Fruit fly (Drosophila melanogaster) whole organism, larva: Measurements from ENCODE around the gene CG3939.
A peak's percentile ranks its signal among the peaks of the same experiment; 100 is the strongest.

Experiments used
- noc ChIP-seq: fragments of 200-800 bp; sonication (Bioruptor generic); optimal IDR thresholded peaks from 3 replicates; lab custom pipeline; 2019; ENCODE audit warnings: missing biosample characterization, mild to moderate bottlenecking, missing genetic modification characterization, moderate library complexity

CG3939 gene

DNA sequence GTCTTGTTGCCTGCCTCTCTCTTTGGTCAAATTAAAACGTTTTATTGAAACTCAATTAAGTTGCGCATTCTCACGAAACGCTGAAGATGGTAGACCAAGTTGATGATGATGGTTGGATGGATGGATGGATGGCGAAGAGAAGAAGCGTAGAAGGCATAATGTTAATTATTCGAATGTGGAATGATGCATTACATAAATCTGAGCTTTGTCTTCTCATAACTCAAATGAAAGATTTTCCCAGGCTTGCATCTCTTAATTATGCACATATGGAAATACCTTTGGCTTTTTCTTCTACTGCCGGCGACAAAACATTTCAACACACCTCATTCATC, 23.4 kb upstream of the CG3939 start:
- no peak for TF ChIP-seq noc (tag; lab: Kevin White, UChicago)

DNA sequence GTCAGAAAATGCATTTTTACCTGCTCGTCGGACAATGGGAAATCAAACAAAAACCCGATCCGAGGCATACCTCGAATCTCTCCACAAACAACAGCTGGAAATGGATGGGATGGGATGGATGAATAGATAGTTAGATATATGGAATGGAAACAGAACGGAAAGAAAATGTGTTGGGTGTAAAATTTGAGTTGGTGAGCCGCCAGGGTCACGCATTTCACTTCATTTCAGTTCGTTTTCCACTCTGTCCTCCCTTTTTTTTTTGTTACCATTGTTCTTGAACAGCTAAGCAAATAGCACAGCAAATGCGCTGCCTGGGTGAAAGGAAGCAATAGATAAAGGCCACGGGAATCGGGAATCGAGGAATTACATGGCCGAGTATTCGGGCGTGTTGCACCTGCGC, 22.5 kb upstream of the CG3939 start:
- no peak for TF ChIP-seq noc (tag; lab: Kevin White, UChicago)

DNA sequence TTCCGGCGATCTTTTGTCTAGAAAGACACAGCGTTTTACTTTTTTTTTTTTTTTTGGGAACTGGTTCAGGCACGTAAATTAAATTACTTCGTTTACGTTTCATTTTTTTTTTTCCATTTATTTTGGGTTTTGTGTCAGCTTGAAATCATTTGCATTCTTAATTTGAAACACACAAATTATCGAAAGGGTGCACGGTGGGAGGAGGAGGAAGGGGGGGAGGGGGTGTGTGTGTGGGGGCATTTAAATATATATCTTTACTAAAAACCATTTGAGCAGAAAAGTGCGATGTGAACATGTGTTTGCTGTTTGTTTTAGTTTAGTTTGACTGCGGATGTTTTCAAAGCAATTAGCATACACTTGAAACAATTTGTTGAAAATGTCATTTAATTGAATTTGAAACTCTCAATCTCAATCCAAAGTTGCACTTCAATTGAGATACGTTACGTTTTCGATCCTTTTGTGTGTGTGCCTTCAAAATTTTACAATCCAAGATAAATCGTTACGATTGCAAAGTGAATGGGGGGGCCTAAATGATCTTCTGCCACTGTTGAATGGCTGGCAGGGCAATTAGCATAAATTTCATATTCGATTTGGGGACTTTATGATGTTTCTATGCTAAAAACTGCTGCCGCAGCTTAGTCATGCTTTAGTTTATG, 17.6 kb upstream of the CG3939 start:
- peak; percentile 62 for TF ChIP-seq noc (tag; lab: Kevin White, UChicago)

DNA sequence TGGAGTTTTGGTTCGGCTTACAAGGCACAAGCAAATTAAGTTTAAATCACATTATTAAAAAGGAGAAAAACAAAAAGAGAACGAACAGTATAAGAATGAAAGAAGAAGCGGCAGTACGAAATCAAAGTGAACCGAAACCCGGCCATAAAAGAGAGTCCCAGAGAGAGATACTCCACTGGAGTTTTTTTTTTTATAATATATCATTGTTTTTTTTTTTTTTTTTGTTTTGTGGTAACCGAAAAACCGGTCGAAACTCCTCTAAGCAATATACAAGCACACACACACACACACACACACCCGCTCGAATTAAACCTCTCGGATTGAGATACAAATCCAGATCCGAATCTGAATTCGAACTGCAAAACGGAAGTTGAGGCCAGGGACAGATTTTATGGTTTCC, 16.2 kb upstream of the CG3939 start:
- no peak for TF ChIP-seq noc (tag; lab: Kevin White, UChicago)

DNA sequence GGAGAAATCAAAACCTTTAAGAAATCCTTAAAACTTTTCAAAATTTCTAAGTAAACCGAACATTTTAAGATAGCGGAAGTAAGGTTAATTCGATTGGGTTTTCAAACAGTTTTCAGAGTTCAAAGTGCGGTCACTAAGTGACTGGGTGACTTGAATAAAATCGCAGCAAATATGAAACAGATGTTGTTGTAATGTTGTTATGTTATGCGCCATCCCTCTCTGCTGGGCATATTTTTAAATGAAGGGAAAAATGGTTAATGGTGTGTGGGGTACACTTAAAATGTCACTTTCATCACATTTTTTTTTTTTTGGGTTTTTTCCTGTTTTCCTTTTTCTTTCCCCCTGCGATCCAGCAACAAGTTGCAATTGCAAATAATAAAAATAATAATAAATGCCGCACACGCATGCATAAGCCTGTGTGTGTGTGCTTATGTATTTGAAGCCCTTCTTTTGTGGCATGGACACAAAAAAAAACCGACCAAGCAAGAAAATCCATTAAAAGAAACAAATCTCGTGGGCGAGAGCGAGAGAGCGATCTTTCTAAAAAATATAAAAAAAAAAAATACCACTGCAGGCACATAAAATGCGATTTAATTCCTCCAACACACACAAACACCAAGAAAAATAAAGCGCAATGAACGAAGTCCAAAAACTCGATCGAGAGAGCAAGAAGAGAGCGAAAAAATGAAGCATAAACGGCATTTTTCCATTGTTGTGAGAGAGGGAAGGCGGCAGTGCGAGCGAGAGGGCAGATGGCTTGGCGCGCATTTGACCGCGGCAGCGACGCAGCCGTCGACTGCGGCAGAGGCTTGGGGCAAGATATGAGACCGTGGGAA, 13.1 kb upstream of the CG3939 start:
- no peak for TF ChIP-seq noc (tag; lab: Kevin White, UChicago)

DNA sequence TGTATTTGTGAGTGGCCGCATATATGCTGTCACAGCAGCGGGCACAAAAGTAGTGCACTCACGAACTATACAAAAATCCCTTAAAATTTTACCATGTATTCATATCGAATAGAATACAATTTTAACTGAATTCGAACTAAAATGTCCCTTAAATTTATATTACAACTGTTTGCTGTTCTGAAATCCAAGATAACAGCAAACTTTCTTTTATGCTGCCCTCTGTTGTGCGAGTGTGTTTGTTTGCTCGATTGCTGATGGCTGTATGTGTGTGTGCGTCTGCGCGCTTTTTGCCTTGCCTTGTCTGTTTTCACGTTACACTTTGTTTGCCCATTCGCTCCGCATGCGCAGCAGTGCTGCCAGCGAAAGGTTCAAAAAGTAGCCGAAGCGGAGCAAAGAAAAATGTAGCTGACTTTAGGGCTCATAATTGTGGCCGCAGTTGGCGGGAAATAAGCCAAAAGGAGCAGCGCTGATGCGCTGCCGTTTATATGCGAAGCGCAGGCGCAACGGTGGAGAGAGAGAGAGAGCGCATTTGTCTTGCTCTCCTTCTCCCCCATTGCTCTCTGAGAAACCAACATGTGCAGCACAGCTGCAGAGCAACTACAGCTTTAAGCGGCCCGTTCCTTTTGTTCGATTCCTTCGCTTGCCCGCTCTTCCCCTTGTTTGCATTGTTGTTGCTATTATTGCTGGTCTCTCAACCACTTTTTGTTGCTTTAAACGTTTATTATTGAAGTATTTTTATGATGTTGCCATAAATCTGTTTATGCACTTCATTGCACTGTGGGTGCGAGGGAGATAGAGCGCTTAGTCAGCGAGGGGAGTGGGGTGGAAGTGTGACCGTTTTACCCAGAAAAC, 12.2 kb upstream of the CG3939 start:
- TF ChIP-seq noc (tag; lab: Kevin White, UChicago) = peak; percentile 83

DNA sequence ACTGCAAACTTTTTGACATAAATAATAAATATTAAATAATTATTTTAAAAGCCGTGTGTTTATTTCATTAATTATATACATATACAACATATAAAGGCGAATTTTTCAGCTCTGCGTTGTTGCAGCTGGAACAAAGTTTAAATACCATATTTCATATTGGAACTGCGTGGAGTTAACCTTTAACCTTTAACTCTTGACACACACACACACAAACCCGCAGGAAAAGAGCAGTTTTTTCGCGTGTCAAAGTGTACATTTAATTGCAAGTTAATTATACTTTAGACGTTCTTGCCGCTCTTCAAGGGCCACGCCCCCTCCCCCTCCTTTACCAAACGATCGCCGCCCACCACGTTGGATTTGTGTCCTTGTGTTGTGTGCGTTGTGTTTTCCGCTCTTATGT, 2.6 kb upstream of the CG3939 start:
- no peak for TF ChIP-seq noc (tag; lab: Kevin White, UChicago)

DNA sequence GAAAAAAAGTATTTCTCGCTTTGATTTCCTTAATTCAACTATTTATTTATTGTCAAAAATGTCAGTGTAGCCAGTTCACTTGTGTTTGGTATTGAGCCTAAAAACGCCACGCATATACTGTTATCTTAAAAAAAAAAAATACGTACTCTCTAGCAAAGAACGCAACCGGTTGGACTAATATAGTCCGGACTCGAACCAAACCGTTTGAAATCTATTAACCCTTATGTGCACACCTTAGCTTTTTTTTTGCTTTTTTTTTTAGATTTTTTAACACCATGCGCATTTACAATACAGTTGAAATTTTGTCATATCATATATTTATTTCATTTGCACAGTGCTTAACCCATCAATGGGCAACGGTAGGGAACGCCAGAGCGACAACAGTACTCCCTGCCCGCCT, 1.7 kb upstream of the CG3939 start, which contains the start of gene CG18508:
CG18508 (minus strand) TSS at position 69 of the 400 bp plus-strand sequence.
- no peak for TF ChIP-seq noc (tag; lab: Kevin White, UChicago)

DNA sequence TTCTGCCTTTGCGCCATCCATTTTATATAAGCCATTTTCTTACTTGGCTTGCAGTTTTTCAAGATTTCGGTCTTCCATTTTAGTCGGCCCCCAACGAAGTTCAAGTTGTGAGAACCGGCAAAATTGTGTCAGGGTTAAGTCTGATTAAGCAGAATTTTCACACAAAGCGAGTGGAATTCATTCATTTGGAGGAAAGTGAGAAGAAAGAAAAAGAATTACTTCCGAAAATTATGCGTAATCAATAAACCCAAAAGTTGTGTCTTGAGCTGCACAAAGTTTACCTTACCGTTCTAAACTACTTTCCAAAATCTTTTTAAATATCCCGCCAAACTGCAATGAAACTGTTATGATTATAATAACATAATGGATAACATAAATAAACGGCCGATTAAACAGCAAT, 444 bp upstream of the CG3939 start, which contains the start of gene Fcp3C:
Fcp3C (minus strand) TSS at position 101 of the 400 bp plus-strand sequence.
- no peak for TF ChIP-seq noc (tag; lab: Kevin White, UChicago)

DNA sequence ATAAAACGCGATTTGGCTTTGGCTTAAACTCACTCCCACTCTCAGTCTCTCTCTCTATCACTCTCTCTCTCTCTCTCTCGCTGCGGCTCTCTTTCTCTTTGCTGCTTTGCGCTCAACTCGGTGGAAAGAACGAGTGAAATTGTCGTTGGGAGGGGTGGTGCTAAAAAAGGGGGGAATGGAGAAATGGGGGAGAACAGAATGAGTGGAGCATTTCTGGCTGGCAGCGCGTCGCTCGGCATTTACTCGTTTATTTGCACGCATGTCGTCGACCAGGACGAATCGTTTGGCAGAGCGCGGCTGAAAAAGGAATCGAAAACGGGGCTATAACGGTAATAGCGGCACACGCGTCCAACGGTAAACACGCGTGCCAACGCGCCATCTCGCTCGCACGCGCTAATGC, 1.4 kb downstream of the CG3939 start, which contains the start of gene dnc:
dnc (plus strand) TSS at position 248 of the 400 bp plus-strand sequence.
- TF ChIP-seq noc (tag; lab: Kevin White, UChicago) = no peak

DNA sequence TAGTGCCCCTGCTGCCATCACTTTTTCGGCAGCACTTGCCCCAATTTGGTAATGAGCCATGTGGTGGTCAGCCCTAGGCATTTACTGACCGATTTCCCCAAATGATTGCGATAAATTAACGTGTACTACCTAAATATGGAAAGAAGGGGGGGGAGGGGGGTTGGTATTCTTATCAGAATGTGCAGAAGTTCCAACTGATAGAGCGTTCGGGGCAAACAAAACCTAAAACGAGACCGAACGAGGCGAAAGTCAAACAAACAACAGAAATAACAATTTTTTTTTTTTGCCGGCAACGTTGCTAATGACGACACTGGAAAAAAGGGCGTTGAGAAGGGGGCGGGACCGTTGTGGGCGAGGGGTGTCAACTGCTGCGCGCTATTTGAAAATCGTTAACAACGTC, 11.7 kb downstream of the CG3939 start:
- TF ChIP-seq noc (tag; lab: Kevin White, UChicago) = no peak

DNA sequence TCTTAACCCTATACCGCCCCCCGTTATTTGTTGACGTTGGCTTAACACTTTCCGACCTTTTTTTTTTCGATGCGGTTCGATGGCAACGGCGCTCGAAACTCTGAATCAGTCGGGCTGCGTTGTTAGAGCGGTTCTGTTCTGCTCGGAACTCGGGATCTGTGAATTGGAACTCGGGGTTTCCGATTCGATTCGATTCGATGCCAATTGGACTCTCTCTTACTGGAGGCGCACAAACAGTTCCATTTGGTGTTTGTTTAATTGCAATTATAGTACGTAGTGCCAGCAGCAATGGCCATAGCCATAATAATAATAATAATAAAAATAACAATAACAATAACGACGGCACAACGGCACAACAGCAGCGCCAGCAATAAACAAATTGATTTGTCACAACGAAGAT, 12.8 kb downstream of the CG3939 start:
- no peak for TF ChIP-seq noc (tag; lab: Kevin White, UChicago)

DNA sequence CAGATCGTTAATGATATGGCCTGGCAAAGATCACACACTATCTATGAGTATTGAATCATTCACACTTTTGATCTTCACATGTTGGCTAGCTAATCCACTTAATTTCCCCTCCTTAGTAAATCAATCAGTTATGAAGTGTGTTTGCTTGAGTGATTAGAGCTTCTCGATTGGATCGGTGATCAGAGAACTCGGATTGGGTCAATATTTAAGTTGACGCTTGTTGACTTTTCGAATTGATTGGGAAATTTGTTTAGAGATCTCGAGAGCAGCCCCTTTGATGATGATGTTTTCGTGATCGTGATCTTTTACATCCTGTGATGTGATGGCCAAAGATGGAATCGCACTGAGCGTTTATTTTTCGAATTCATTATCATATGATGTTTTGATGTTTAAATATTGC, 13.6 kb downstream of the CG3939 start:
- peak; percentile 13 for TF ChIP-seq noc (tag; lab: Kevin White, UChicago)

DNA sequence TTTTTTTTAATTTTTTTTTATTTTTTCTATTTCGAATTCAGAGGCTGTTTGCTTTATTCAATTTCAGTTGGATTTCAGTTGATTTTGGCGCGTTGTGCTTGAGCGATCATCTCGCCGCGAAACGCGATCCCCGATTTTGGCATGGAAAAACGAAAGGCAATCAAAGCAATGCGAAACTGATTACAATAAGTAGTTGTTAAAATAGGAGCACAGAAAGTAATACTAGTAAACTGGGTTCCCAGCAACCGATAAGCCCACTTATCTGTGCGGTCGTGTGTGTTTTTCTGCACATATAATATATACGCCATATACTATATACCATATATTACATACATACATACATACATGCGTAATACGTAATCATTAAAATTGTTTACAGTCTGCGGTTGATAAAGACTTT, 14.3 kb downstream of the CG3939 start:
- TF ChIP-seq noc (tag; lab: Kevin White, UChicago) = no peak

DNA sequence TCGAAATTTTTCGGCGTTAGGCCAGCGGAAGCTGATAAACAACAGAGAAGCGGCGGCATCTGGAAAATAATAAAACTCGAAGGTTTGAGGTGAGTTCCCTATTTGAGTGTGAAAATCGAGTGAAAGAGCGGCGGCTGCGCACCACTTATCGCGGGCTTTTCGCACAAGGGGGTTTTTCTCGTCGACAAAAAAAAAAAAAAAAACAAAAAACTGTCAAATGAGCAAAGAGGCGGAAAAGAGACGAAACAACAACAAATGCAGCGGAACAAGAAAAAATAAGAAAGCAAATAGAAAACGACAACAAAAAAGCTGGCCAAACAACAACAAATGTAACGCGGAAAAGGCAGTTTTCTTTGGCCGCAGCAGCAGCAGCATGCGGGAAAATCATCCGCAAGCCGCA, 14.9 kb downstream of the CG3939 start:
- TF ChIP-seq noc (tag; lab: Kevin White, UChicago) = no peak
